Fruit fly (Drosophila melanogaster) whole organism, adult: ENCODE measurements around the gene CG15625.

Experiments
- CG12768 ChIP-seq: fragments of 200-800 bp; sonication (Bioruptor generic); optimal IDR thresholded peaks from 2 replicates; lab custom pipeline; 2017; ENCODE audit warnings: missing biosample characterization, missing genetic modification characterization, mild to moderate bottlenecking, moderate library complexity, missing genetic modification reagents
- CG14711 ChIP-seq: fragments of 200-800 bp; sonication (Bioruptor generic); optimal IDR thresholded peaks from 2 replicates; lab custom pipeline; 2018; ENCODE audit warnings: missing biosample characterization, mild to moderate bottlenecking, missing genetic modification characterization, moderate library complexity
- CG1620 ChIP-seq: fragments of 200-800 bp; sonication (Bioruptor generic); optimal IDR thresholded peaks from 2 replicates; lab custom pipeline; 2016; ENCODE audit warnings: missing biosample characterization, missing genetic modification characterization
- CG7045 ChIP-seq: fragments of 200-800 bp; sonication (Bioruptor generic); optimal IDR thresholded peaks from 2 replicates; lab custom pipeline; 2017; ENCODE audit warnings: missing biosample characterization, mild to moderate bottlenecking, missing genetic modification characterization
- CG7101 ChIP-seq: fragments of 200-800 bp; sonication (Bioruptor generic); optimal IDR thresholded peaks from 2 replicates; lab custom pipeline; 2018; ENCODE audit warnings: missing biosample characterization, mild to moderate bottlenecking, missing genetic modification characterization, moderate library complexity
- Clk ChIP-seq: fragments of 200-800 bp; sonication (Bioruptor generic); optimal IDR thresholded peaks from 2 replicates; lab custom pipeline; 2017; ENCODE audit warnings: missing biosample characterization, missing genetic modification characterization
- bab1 ChIP-seq: fragments of 200-800 bp; sonication (Bioruptor generic); optimal IDR thresholded peaks from 3 replicates; lab custom pipeline; 2019; ENCODE audit warnings: missing biosample characterization, mild to moderate bottlenecking, missing genetic modification characterization, moderate library complexity
- cic ChIP-seq: fragments of 200-800 bp; sonication (Bioruptor generic); optimal IDR thresholded peaks from 2 replicates; lab custom pipeline; 2017; ENCODE audit warnings: missing biosample characterization, mild to moderate bottlenecking, missing genetic modification characterization, moderate library complexity
- pad ChIP-seq: fragments of 200-800 bp; sonication (Bioruptor generic); optimal IDR thresholded peaks from 3 replicates; lab custom pipeline; 2017; ENCODE audit warnings: missing biosample characterization, missing genetic modification characterization, mild to moderate bottlenecking, moderate library complexity, missing genetic modification reagents

DNA sequence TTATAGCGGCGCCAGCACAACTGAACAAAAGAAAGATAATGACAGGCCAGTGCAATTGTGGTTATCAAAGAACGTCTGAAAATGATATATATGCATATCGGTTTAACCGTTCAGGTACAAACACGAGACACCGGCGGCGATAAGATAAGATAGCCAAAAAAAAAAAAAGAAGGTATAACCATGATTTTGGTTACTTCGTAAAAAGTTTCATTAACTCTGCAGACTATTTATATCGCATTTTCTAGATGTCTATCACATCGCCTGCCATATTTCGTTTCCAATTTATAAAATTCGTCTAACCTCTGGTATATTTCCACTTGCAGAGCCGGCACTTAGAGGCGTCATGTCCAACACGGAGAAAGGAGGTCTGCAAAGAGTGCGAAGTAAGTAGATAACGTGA lies 3.8 kb downstream of the CG15625 start:
- TF ChIP-seq CG14711 (tag; lab: Kevin White, UChicago) (no peak), bab1 (no peak), Clk (GFP tag; lab: Kevin White, UChicago) (no peak), cic (GFP tag; lab: Kevin White, UChicago) (no peak), CG12768 (GFP tag; lab: Kevin White, UChicago) (no peak), pad (no peak), CG7101 (tag; lab: Kevin White, UChicago) (no peak), CG1620 (GFP tag; lab: Kevin White, UChicago) (no peak), CG7045 (GFP tag; lab: Kevin White, UChicago) (no peak)
